Worm (Caenorhabditis elegans) whole organism, L3 larva: ENCODE measurements around the gene Y57G7A.3.
"Not testable (repeated sequence)": the region's sequence is repeated elsewhere in the genome, so short reads cannot be mapped to it uniquely, and the experiment has no call there.

Source experiments
- R02D3.7 ChIP-seq: fragments of 150-350 bp; optimal IDR thresholded peaks from 2 replicates; lab custom pipeline; 2014; ENCODE audit warnings: missing biosample characterization, missing genetic modification characterization
- aly-2 ChIP-seq: fragments of 150-350 bp; optimal IDR thresholded peaks from 2 replicates; lab custom pipeline; 2014; ENCODE audit warnings: missing biosample characterization, missing genetic modification characterization
- ama-1 ChIP-seq: fragments of 150-350 bp; optimal IDR thresholded peaks from 2 replicates; lab custom pipeline; 2018
- ceh-16 ChIP-seq: sonication (generic microtip); optimal IDR thresholded peaks from 2 replicates; lab custom pipeline; 2017; ENCODE audit warnings: missing biosample characterization, missing genetic modification characterization
- ceh-28 ChIP-seq: fragments of 150-350 bp; optimal IDR thresholded peaks from 2 replicates; lab custom pipeline; 2014; ENCODE audit warnings: missing biosample characterization, missing genetic modification reagents, missing genetic modification characterization
- ceh-9 ChIP-seq: sonication (generic microtip); optimal IDR thresholded peaks from 2 replicates; lab custom pipeline; 2018; ENCODE audit warnings: missing biosample characterization, missing genetic modification characterization
- egl-27 ChIP-seq: sonication (generic microtip); optimal IDR thresholded peaks from 4 replicates; lab custom pipeline; 2017; ENCODE audit warnings: missing biosample characterization, missing genetic modification reagents, missing genetic modification characterization
- elt-1 ChIP-seq: fragments of 150-350 bp; optimal IDR thresholded peaks from 2 replicates; lab custom pipeline; 2014; ENCODE audit warnings: missing biosample characterization, missing genetic modification characterization
- elt-2 ChIP-seq: sonication (generic microtip); optimal IDR thresholded peaks from 2 replicates; lab custom pipeline; 2016; ENCODE audit warnings: missing genetic modification reagents, mild to moderate bottlenecking, missing genetic modification characterization, missing compliant biosample characterization
- fkh-10 ChIP-seq: sonication (generic microtip); optimal IDR thresholded peaks from 2 replicates; lab custom pipeline; 2017; ENCODE audit warnings: missing biosample characterization, missing genetic modification reagents, missing genetic modification characterization
- hmg-11 ChIP-seq: sonication (generic microtip); optimal IDR thresholded peaks from 2 replicates; lab custom pipeline; 2016; ENCODE audit warnings: missing genetic modification characterization, missing compliant biosample characterization
- jun-1 ChIP-seq: fragments of 150-350 bp; optimal IDR thresholded peaks from 2 replicates; lab custom pipeline; 2014; ENCODE audit warnings: missing biosample characterization, missing genetic modification reagents, missing genetic modification characterization
- lsy-12 ChIP-seq: sonication (generic microtip); optimal IDR thresholded peaks from 2 replicates; lab custom pipeline; 2016; ENCODE audit warnings: mild to moderate bottlenecking, missing genetic modification characterization, missing compliant biosample characterization
- mdl-1 ChIP-seq: fragments of 150-350 bp; optimal IDR thresholded peaks from 2 replicates; lab custom pipeline; 2014; ENCODE audit warnings: missing biosample characterization, missing genetic modification characterization
- mml-1 ChIP-seq: fragments of 150-350 bp; sonication (generic microtip); optimal IDR thresholded peaks from 3 replicates; lab custom pipeline; 2014; ENCODE audit warnings: missing biosample characterization, missing genetic modification characterization
- nhr-11 ChIP-seq: fragments of 150-350 bp; optimal IDR thresholded peaks from 2 replicates; lab custom pipeline; 2014; ENCODE audit warnings: missing biosample characterization, missing genetic modification characterization
- nhr-12 ChIP-seq: fragments of 150-350 bp; optimal IDR thresholded peaks from 2 replicates; lab custom pipeline; 2014; ENCODE audit warnings: missing biosample characterization, missing genetic modification characterization
- nhr-237 ChIP-seq: fragments of 150-350 bp; optimal IDR thresholded peaks from 2 replicates; lab custom pipeline; 2014; ENCODE audit warnings: missing biosample characterization, missing genetic modification characterization
- nhr-25 ChIP-seq: sonication (generic microtip); optimal IDR thresholded peaks from 2 replicates; lab custom pipeline; 2017; ENCODE audit warnings: missing biosample characterization, missing genetic modification characterization
- nhr-28 ChIP-seq: fragments of 150-350 bp; optimal IDR thresholded peaks from 2 replicates; lab custom pipeline; 2014; ENCODE audit warnings: missing biosample characterization, missing genetic modification characterization
- nhr-67 ChIP-seq: fragments of 150-350 bp; optimal IDR thresholded peaks from 2 replicates; lab custom pipeline; 2014; ENCODE audit warnings: missing biosample characterization, missing genetic modification characterization
- nhr-76 ChIP-seq: fragments of 150-350 bp; sonication (generic microtip); optimal IDR thresholded peaks from 5 replicates; lab custom pipeline; 2014; ENCODE audit warnings: missing biosample characterization, missing genetic modification characterization
- nhr-77 ChIP-seq: fragments of 150-350 bp; optimal IDR thresholded peaks from 2 replicates; lab custom pipeline; 2014; ENCODE audit warnings: missing biosample characterization, missing genetic modification characterization
- pqm-1 ChIP-seq: fragments of 150-350 bp; optimal IDR thresholded peaks from 2 replicates; lab custom pipeline; 2017; ENCODE audit warnings: missing biosample characterization, missing genetic modification characterization, inconsistent platforms
- sea-2 ChIP-seq: fragments of 150-350 bp; sonication (generic microtip); optimal IDR thresholded peaks from 4 replicates; lab custom pipeline; 2014; ENCODE audit warnings: missing biosample characterization, missing genetic modification reagents, missing genetic modification characterization
- skn-1 ChIP-seq: fragments of 150-350 bp; optimal IDR thresholded peaks from 2 replicates; lab custom pipeline; 2014; ENCODE audit warnings: missing biosample characterization, missing genetic modification characterization
- snpc-4 ChIP-seq: fragments of 150-350 bp; optimal IDR thresholded peaks from 2 replicates; lab custom pipeline; 2014; ENCODE audit warnings: missing biosample characterization, missing genetic modification characterization
- tbx-2 ChIP-seq: sonication (generic microtip); optimal IDR thresholded peaks from 2 replicates; lab custom pipeline; 2016; ENCODE audit warnings: mild to moderate bottlenecking, missing genetic modification characterization, missing compliant biosample characterization
- unc-39 ChIP-seq: sonication (generic microtip); optimal IDR thresholded peaks from 4 replicates; lab custom pipeline; 2017; ENCODE audit warnings: missing biosample characterization, missing genetic modification characterization
- unc-62 ChIP-seq: fragments of 150-350 bp; sonication (generic microtip); optimal IDR thresholded peaks from 4 replicates; lab custom pipeline; 2014; ENCODE audit warnings: missing biosample characterization, missing genetic modification reagents, missing genetic modification characterization
- zag-1 ChIP-seq: fragments of 150-350 bp; optimal IDR thresholded peaks from 2 replicates; lab custom pipeline; 2014; ENCODE audit warnings: missing biosample characterization, missing genetic modification characterization
- ztf-11 ChIP-seq: fragments of 150-350 bp; optimal IDR thresholded peaks from 2 replicates; lab custom pipeline; 2014; ENCODE audit warnings: missing biosample characterization, missing genetic modification characterization
- ztf-4 ChIP-seq: fragments of 150-350 bp; optimal IDR thresholded peaks from 2 replicates; lab custom pipeline; 2014; ENCODE audit warnings: missing biosample characterization, missing genetic modification characterization

Gene Y57G7A.3

ce11 chrII:1275439-1275838, 10.1 kb upstream of the Y57G7A.3 start, which contains the start of gene Y57G7A.5:
Gene Y57G7A.5, minus strand, starts transcription at chrII:1275539.
- TF ChIP-seq ceh-28 (tag; lab: Kevin White, UChicago) (peak; percentile 24), hmg-11 (tag; lab: Kevin White, UChicago) (no peak)
- TF ChIP-seq, all 47 proteins: peak for 1

DNA sequence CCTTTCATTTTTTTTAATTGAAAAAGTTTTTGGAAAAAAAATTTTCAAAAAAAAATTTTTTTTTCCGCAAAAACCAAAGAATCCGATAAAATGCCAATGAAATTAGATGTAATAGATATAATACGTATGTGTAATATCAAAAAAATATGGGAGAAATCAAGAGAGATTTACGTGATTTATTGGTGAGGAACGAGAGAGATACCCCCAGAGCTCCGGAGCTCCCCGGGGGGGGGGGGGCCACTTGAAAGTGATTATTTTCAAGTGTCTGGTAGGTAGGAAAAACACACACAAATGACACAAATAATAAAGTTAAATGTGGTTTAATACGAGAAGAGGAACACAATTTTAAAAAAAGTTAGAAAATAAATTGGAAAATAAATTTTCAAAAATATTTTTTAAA, 8.8 kb upstream of the Y57G7A.3 start, which contains the start of gene Y57G7A.11:
Gene Y57G7A.11 (minus strand): TSS at position 101 of the 400 bp plus-strand sequence.
- no peak for TF ChIP-seq fkh-10 (GFP tag; lab: Kevin White, UChicago)
- TF ChIP-seq nhr-67 (tag; lab: Kevin White, UChicago) = no peak
- TF ChIP-seq pqm-1 = no peak
- TF ChIP-seq R02D3.7 (tag; lab: Kevin White, UChicago) = no peak
- TF ChIP-seq nhr-12 = no peak
- TF ChIP-seq elt-2 = no peak
- no peak for TF ChIP-seq ceh-16 (tag; lab: Kevin White, UChicago)
- TF ChIP-seq egl-27 (tag; lab: Kevin White, UChicago) = no peak
- TF ChIP-seq nhr-28 = no peak
- TF ChIP-seq skn-1 = no peak

ce11 chrII:1278350-1278749, 7.2 kb upstream of the Y57G7A.3 start, which contains the start of gene srz-63:
Gene srz-63, plus strand, starts transcription at chrII:1278650.
- not testable (repeated sequence) for TF ChIP-seq nhr-237; unc-62 (GFP tag; lab: Kevin White, UChicago); nhr-28

- TF ChIP-seq nhr-67 (tag; lab: Kevin White, UChicago) (no peak), tbx-2 (no peak), lsy-12 (no peak), mml-1 (tag; lab: Kevin White, UChicago) (no peak), ceh-28 (tag; lab: Kevin White, UChicago) (no peak), ceh-16 (tag; lab: Kevin White, UChicago) (no peak), ceh-9 (tag; lab: Kevin White, UChicago) (no peak), ztf-11 (tag; lab: Kevin White, UChicago) (no peak), nhr-28 (no peak)
Observed at ce11 chrII:1284985-1285384, 597 bp upstream of the Y57G7A.3 start.

DNA sequence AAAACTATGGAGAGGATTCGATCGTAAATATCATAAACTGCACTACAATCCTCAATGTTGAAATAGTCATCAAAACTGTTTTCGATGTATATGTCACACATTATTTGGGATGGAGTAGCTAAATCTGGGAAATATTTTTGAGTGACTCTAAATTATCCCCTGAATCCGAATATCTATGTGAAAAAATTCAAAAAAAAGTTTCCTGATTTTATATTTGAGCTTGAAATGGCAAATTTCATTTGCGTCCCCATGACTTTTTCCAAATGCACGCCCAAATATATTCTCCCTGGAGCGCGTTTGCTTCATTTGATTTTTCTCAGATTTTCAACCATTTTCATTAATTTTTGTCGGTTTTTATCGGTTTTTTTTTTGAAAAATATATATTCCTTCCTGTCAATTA, 7.6 kb downstream of the Y57G7A.3 start, which contains the start of gene srz-64:
Gene srz-64 (minus strand): TSS at position 101 of the 400 bp plus-strand sequence.
- TF ChIP-seq unc-62 (GFP tag; lab: Kevin White, UChicago) = no peak
- TF ChIP-seq nhr-25 (tag; lab: Kevin White, UChicago) = no peak
- TF ChIP-seq tbx-2 = no peak
- no peak for TF ChIP-seq nhr-76 (tag; lab: Kevin White, UChicago)
- TF ChIP-seq nhr-77 (tag; lab: Kevin White, UChicago) = no peak
- no peak for TF ChIP-seq nhr-11 (tag; lab: Kevin White, UChicago)
- TF ChIP-seq fkh-10 (GFP tag; lab: Kevin White, UChicago) = no peak
- TF ChIP-seq zag-1 (tag; lab: Kevin White, UChicago) = no peak

DNA sequence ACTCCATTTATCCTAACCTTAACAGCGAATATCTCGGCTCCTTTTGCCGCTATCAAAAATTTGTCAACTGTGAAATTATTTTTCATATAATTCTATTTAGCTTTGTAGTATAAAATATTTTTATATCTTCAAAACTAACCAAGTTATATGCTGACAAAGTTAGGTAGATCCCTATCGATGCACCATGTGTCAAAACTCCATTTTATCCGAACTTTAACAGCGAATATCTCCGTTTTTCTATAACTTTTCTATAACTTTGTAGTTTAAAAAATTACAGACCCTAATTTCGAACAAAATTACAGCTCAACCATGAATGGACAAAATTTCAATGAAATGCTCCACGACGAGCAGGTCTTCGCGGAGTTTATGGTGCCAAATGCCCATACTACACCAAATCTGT, 10.2 kb downstream of the Y57G7A.3 start, which contains the start of gene Y57G7A.2:
Gene Y57G7A.2 (plus strand): TSS at position 301 of the 400 bp plus-strand sequence.
- no peak for TF ChIP-seq nhr-11 (tag; lab: Kevin White, UChicago)
- TF ChIP-seq nhr-237 = no peak
- no peak for TF ChIP-seq egl-27 (tag; lab: Kevin White, UChicago)
- TF ChIP-seq tbx-2 = no peak
- no peak for TF ChIP-seq unc-39
- no peak for TF ChIP-seq elt-1
- no peak for TF ChIP-seq unc-62 (GFP tag; lab: Kevin White, UChicago)
- no peak for TF ChIP-seq snpc-4 (tag; lab: Kevin White, UChicago)
- TF ChIP-seq ztf-4 (tag; lab: Kevin White, UChicago) = no peak
- TF ChIP-seq mdl-1 (tag; lab: Kevin White, UChicago) = no peak
- no peak for TF ChIP-seq hmg-11 (tag; lab: Kevin White, UChicago)
- no peak for TF ChIP-seq nhr-28
- TF ChIP-seq sea-2 (GFP tag; lab: Kevin White, UChicago) = no peak
- no peak for TF ChIP-seq aly-2 (tag; lab: Kevin White, UChicago)
- no peak for TF ChIP-seq fkh-10 (GFP tag; lab: Kevin White, UChicago)
- TF ChIP-seq jun-1 (tag; lab: Kevin White, UChicago) = no peak
- TF ChIP-seq ceh-28 (tag; lab: Kevin White, UChicago) = no peak
- TF ChIP-seq pqm-1 = no peak
- no peak for TF ChIP-seq ama-1 (lab: Kevin White, UChicago)
